Fruit fly (Drosophila melanogaster) whole organism, embryonic: ENCODE results near the gene Prim1.

ENCODE experiments used
- BtbVII ChIP-seq: fragments of 200-800 bp; sonication (Bioruptor generic); optimal IDR thresholded peaks from 3 replicates; lab custom pipeline; 2017; ENCODE audit warnings: missing biosample characterization, mild to moderate bottlenecking, missing genetic modification characterization
- C15 ChIP-seq: fragments of 200-800 bp; sonication (Bioruptor generic); IDR thresholded peaks from 3 replicates; pipeline ENCODE4 v1.3.6; 2022; ENCODE audit warnings: missing biosample characterization, missing genetic modification characterization
- CG10267 ChIP-seq: fragments of 200-800 bp; sonication (Bioruptor generic); optimal IDR thresholded peaks from 2 replicates; lab custom pipeline; 2018; ENCODE audit warnings: missing biosample characterization, mild to moderate bottlenecking, missing genetic modification characterization, moderate library complexity
- CG10979 ChIP-seq: fragments of 200-800 bp; sonication (Bioruptor generic); optimal IDR thresholded peaks from 2 replicates; lab custom pipeline; 2018; ENCODE audit warnings: missing biosample characterization, mild to moderate bottlenecking, missing genetic modification characterization, moderate library complexity
- CG11085 ChIP-seq: fragments of 200-800 bp; sonication (Bioruptor generic); IDR thresholded peaks from 2 replicates; pipeline ENCODE4 v1.3.6; 2022; ENCODE audit warnings: missing biosample characterization, missing genetic modification characterization
- CG11398 ChIP-seq: fragments of 200-800 bp; sonication (Bioruptor generic); optimal IDR thresholded peaks from 2 replicates; lab custom pipeline; 2016; ENCODE audit warnings: missing biosample characterization, missing genetic modification characterization
- CG14050 ChIP-seq: fragments of 200-800 bp; sonication (Bioruptor generic); IDR thresholded peaks from 3 replicates; pipeline ENCODE4 v1.3.6; 2022; ENCODE audit warnings: missing biosample characterization, missing genetic modification characterization
- CG1529 ChIP-seq: fragments of 200-800 bp; sonication (Bioruptor generic); optimal IDR thresholded peaks from 3 replicates; lab custom pipeline; 2018; ENCODE audit warnings: missing biosample characterization, missing genetic modification characterization
- CG15601 ChIP-seq: fragments of 200-800 bp; sonication (Bioruptor generic); optimal IDR thresholded peaks from 3 replicates; lab custom pipeline; 2019; ENCODE audit warnings: missing biosample characterization, mild to moderate bottlenecking, missing genetic modification characterization, moderate library complexity
- CG1603 ChIP-seq: fragments of 200-800 bp; sonication (Bioruptor generic); optimal IDR thresholded peaks from 2 replicates; lab custom pipeline; 2019; ENCODE audit warnings: missing biosample characterization, mild to moderate bottlenecking, missing genetic modification characterization, moderate library complexity
- CG16779 ChIP-seq: fragments of 200-800 bp; sonication (Bioruptor generic); IDR thresholded peaks from 2 replicates; pipeline ENCODE4 v1.3.6; 2022; ENCODE audit warnings: missing biosample characterization, missing genetic modification characterization
- CG17829 ChIP-seq: fragments of 200-800 bp; optimal IDR thresholded peaks from 2 replicates; lab custom pipeline; 2019; ENCODE audit warnings: missing biosample characterization, mild to moderate bottlenecking, missing genetic modification characterization, moderate library complexity
- CG3407 ChIP-seq: fragments of 200-800 bp; sonication (Bioruptor generic); optimal IDR thresholded peaks from 2 replicates; lab custom pipeline; 2018; ENCODE audit warnings: missing biosample characterization, mild to moderate bottlenecking, missing genetic modification characterization
- CG34224 ChIP-seq: fragments of 200-800 bp; sonication (Bioruptor generic); IDR thresholded peaks from 3 replicates; pipeline ENCODE4 v1.3.6; 2022; ENCODE audit warnings: missing biosample characterization, missing genetic modification characterization; ENCODE audit not compliant: partially characterized antibody
- CG34376 ChIP-seq: fragments of 200-800 bp; sonication (Bioruptor generic); optimal IDR thresholded peaks from 2 replicates; lab custom pipeline; 2018; ENCODE audit warnings: missing biosample characterization, mild to moderate bottlenecking, missing genetic modification characterization
- CG42726 ChIP-seq: fragments of 200-800 bp; sonication (Bioruptor generic); IDR thresholded peaks from 2 replicates; pipeline ENCODE4 v1.3.6; 2022; ENCODE audit warnings: missing biosample characterization, missing genetic modification characterization; ENCODE audit not compliant: partially characterized antibody
- CG4707 ChIP-seq: fragments of 200-800 bp; sonication (Bioruptor generic); optimal IDR thresholded peaks from 2 replicates; lab custom pipeline; 2018; ENCODE audit warnings: missing biosample characterization, mild to moderate bottlenecking, missing genetic modification characterization, moderate library complexity
- CG6854 ChIP-seq: fragments of 200-800 bp; sonication (Bioruptor generic); optimal IDR thresholded peaks from 3 replicates; lab custom pipeline; 2017; ENCODE audit warnings: missing biosample characterization, mild to moderate bottlenecking, missing genetic modification characterization
- CG9215 ChIP-seq: fragments of 200-800 bp; sonication (Bioruptor generic); IDR thresholded peaks from 2 replicates; pipeline ENCODE4 v1.3.6; 2022; ENCODE audit warnings: missing biosample characterization, missing genetic modification characterization
- Doc3 ChIP-seq: fragments of 200-800 bp; sonication (Bioruptor generic); IDR thresholded peaks from 3 replicates; pipeline ENCODE4 v1.3.6; 2022; ENCODE audit warnings: missing biosample characterization, missing genetic modification characterization; ENCODE audit not compliant: partially characterized antibody
- Dp ChIP-seq: fragments of 200-800 bp; sonication (Bioruptor generic); optimal IDR thresholded peaks from 2 replicates; lab custom pipeline; 2018; ENCODE audit warnings: missing biosample characterization, mild to moderate bottlenecking, missing genetic modification characterization, moderate library complexity
- E2f1 ChIP-seq: fragments of 200-800 bp; sonication (Bioruptor generic); IDR thresholded peaks from 2 replicates; pipeline ENCODE4 v1.3.6; 2022; ENCODE audit warnings: missing biosample characterization, missing genetic modification characterization
- Elba2 ChIP-seq: fragments of 200-800 bp; sonication (Bioruptor generic); optimal IDR thresholded peaks from 3 replicates; lab custom pipeline; 2016; ENCODE audit warnings: missing biosample characterization, missing genetic modification characterization
- Fer2 ChIP-seq: fragments of 200-800 bp; sonication (Bioruptor generic); optimal IDR thresholded peaks from 2 replicates; lab custom pipeline; 2018; ENCODE audit warnings: missing biosample characterization, mild to moderate bottlenecking, missing genetic modification characterization, moderate library complexity
- H15 ChIP-seq: fragments of 200-800 bp; sonication (Bioruptor generic); IDR thresholded peaks from 3 replicates; pipeline ENCODE4 v1.3.6; 2022; ENCODE audit warnings: missing biosample characterization, missing genetic modification characterization
- HLHmδ ChIP-seq: fragments of 200-800 bp; sonication (Bioruptor generic); optimal IDR thresholded peaks from 2 replicates; lab custom pipeline; 2018; ENCODE audit warnings: missing biosample characterization, mild to moderate bottlenecking, missing genetic modification characterization, moderate library complexity
- Hmr ChIP-seq: fragments of 200-800 bp; sonication (Bioruptor generic); optimal IDR thresholded peaks from 3 replicates; lab custom pipeline; 2017; ENCODE audit warnings: mild to moderate bottlenecking, missing biosample characterization, missing genetic modification reagents, missing genetic modification characterization
- Hr78 ChIP-seq, 2 experiments: fragments of 200-800 bp in 1 of 2; fragments of >200 bp in 1 of 2; sonication (Bioruptor generic) in 1 of 2; optimal IDR thresholded peaks; 2 replicates each; lab custom pipeline; 2017 to 2019; ENCODE audit warnings: missing biosample characterization in 2 of 2, missing genetic modification characterization in 2 of 2, mild to moderate bottlenecking in 1 of 2, moderate library complexity in 1 of 2
- MESR4 ChIP-seq: fragments of 200-800 bp; sonication (Bioruptor generic); optimal IDR thresholded peaks from 2 replicates; lab custom pipeline; 2018; ENCODE audit warnings: missing biosample characterization, mild to moderate bottlenecking, missing genetic modification characterization, moderate library complexity
- Sox102F ChIP-seq: fragments of 200-800 bp; sonication (Bioruptor generic); optimal IDR thresholded peaks from 2 replicates; lab custom pipeline; 2018; ENCODE audit warnings: missing biosample characterization, mild to moderate bottlenecking, missing genetic modification characterization, moderate library complexity
- YL-1 ChIP-seq: fragments of 200-800 bp; sonication (Bioruptor generic); optimal IDR thresholded peaks from 3 replicates; lab custom pipeline; 2017; ENCODE audit warnings: missing biosample characterization, mild to moderate bottlenecking, missing genetic modification characterization
- danr ChIP-seq: fragments of 200-800 bp; sonication (Bioruptor generic); IDR thresholded peaks from 2 replicates; pipeline ENCODE4 v1.3.6; 2022; ENCODE audit warnings: missing biosample characterization, missing genetic modification characterization
- dati ChIP-seq: fragments of 200-800 bp; sonication (Bioruptor generic); IDR thresholded peaks from 2 replicates; pipeline ENCODE4 v1.3.6; 2022; ENCODE audit warnings: missing biosample characterization, missing genetic modification characterization
- disco-r ChIP-seq: fragments of 200-800 bp; sonication (Bioruptor generic); optimal IDR thresholded peaks from 2 replicates; lab custom pipeline; 2016; ENCODE audit warnings: missing biosample characterization, missing genetic modification characterization
- emc ChIP-seq: fragments of 200-800 bp; sonication (Bioruptor generic); optimal IDR thresholded peaks from 2 replicates; lab custom pipeline; 2016; ENCODE audit warnings: missing biosample characterization, missing genetic modification characterization
- ewg ChIP-seq: fragments of 200-800 bp; sonication (Bioruptor generic); optimal IDR thresholded peaks from 3 replicates; lab custom pipeline; 2017; ENCODE audit warnings: mild to moderate bottlenecking, missing biosample characterization, missing genetic modification reagents, missing genetic modification characterization
- gem ChIP-seq: fragments of 200-800 bp; sonication (Bioruptor generic); optimal IDR thresholded peaks from 2 replicates; lab custom pipeline; 2019; ENCODE audit warnings: missing biosample characterization, mild to moderate bottlenecking, missing genetic modification characterization, moderate library complexity
- grn ChIP-seq: fragments of 200-800 bp; sonication (Bioruptor generic); optimal IDR thresholded peaks from 3 replicates; lab custom pipeline; 2017; ENCODE audit warnings: missing biosample characterization, missing genetic modification characterization
- hbn ChIP-seq: fragments of 200-800 bp; sonication (Bioruptor generic); IDR thresholded peaks from 2 replicates; pipeline ENCODE4 v1.3.6; 2022; ENCODE audit warnings: missing biosample characterization, missing genetic modification characterization; ENCODE audit not compliant: partially characterized antibody
- jing ChIP-seq: fragments of 200-800 bp; sonication (Bioruptor generic); optimal IDR thresholded peaks from 2 replicates; lab custom pipeline; 2018; ENCODE audit warnings: missing biosample characterization, mild to moderate bottlenecking, missing genetic modification characterization
- knrl ChIP-seq: fragments of 200-800 bp; sonication (Bioruptor generic); IDR thresholded peaks from 3 replicates; pipeline ENCODE4 v1.3.6; 2022; ENCODE audit warnings: missing biosample characterization, missing genetic modification characterization; ENCODE audit not compliant: partially characterized antibody
- lmd ChIP-seq: fragments of 200-800 bp; sonication (Bioruptor generic); IDR thresholded peaks from 2 replicates; pipeline ENCODE4 v1.3.6; 2022; ENCODE audit warnings: missing biosample characterization, missing genetic modification characterization
- lola ChIP-seq, 3 experiments: fragments of >200 bp in 2 of 3; fragments of 200-800 bp in 1 of 3; sonication (Bioruptor generic) in 1 of 3; optimal IDR thresholded peaks; 2 replicates each; lab custom pipeline; 2017 to 2019; ENCODE audit warnings: missing biosample characterization in 3 of 3, missing genetic modification characterization in 3 of 3, mild to moderate bottlenecking in 1 of 3, moderate library complexity in 1 of 3
- repo ChIP-seq: fragments of 200-800 bp; sonication (Bioruptor generic); optimal IDR thresholded peaks from 2 replicates; lab custom pipeline; 2016; ENCODE audit warnings: missing biosample characterization, missing genetic modification characterization
- sc ChIP-seq, 3 experiments: fragments of >200 bp in 2 of 3; fragments of 200-800 bp in 1 of 3; sonication (Bioruptor generic) in 1 of 3; optimal IDR thresholded peaks; 2 replicates in 2 of 3; 3 replicates in 1 of 3; lab custom pipeline; 2017; ENCODE audit warnings: mild to moderate bottlenecking in 1 of 3, missing biosample characterization in 1 of 3, missing genetic modification characterization in 1 of 3, missing genetic modification reagents in 1 of 3
- sim ChIP-seq: fragments of 200-800 bp; sonication (Bioruptor generic); IDR thresholded peaks from 2 replicates; pipeline ENCODE4 v1.3.6; 2022; ENCODE audit warnings: missing biosample characterization, missing genetic modification characterization
- slbo ChIP-seq: fragments of 200-800 bp; sonication (Bioruptor generic); IDR thresholded peaks from 2 replicates; pipeline ENCODE4 v1.3.6; 2022; ENCODE audit warnings: missing biosample characterization, missing genetic modification characterization
- tx ChIP-seq: fragments of 200-800 bp; sonication (Bioruptor generic); optimal IDR thresholded peaks from 2 replicates; lab custom pipeline; 2016; ENCODE audit warnings: missing biosample characterization, missing genetic modification characterization
- usp ChIP-seq: fragments of >200 bp; optimal IDR thresholded peaks from 2 replicates; lab custom pipeline; 2017; ENCODE audit warnings: missing biosample characterization, missing genetic modification characterization
- vnd ChIP-seq: fragments of 200-800 bp; sonication (Bioruptor generic); IDR thresholded peaks from 3 replicates; pipeline ENCODE4 v1.3.6; 2022; ENCODE audit warnings: missing biosample characterization, missing genetic modification characterization; ENCODE audit not compliant: partially characterized antibody

Gene Prim1

DNA sequence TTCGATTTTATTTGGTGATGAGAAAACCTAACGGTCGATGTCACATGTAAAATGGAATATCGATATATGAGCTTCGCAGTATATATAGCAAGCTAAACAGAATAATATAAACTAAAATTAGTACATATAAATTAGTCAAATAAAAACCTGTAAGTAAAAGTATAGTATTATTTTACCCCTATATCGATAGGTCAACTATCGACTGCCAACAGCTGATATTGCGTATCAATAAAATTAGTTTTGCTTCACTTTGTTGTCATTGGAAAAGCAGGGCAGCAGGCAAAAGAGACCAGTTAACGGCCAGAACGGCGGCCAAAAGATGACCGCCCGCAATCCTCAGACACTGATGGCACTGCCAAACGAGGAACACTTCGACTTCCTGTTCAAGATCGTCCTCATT lies 43.2 kb upstream of the Prim1 start, which contains the start of gene Rab19 (continued):
- no peak for TF ChIP-seq CG16779 (GFP tag; lab: Robert Waterston, UW)
- TF ChIP-seq CG4707 (GFP tag; lab: Kevin White, UChicago), result no peak
- no peak for TF ChIP-seq CG11398
- TF ChIP-seq CG10267 (tag; lab: Kevin White, UChicago), result peak; percentile 74
- peak; percentile 1 for TF ChIP-seq YL-1
- no peak for TF ChIP-seq CG9215 (GFP tag; lab: Robert Waterston, UW)
- no peak for TF ChIP-seq CG6854 (GFP tag; lab: Kevin White, UChicago)
- no peak for TF ChIP-seq repo (GFP tag; lab: Kevin White, UChicago)
- no peak for TF ChIP-seq CG3407 (GFP tag; lab: Kevin White, UChicago)
- TF ChIP-seq lola (GFP tag; optimal IDR thresholded peaks at IDR 0.05; lab: Kevin White, UChicago), result no peak
- TF ChIP-seq C15 (GFP tag; lab: Robert Waterston, UW), result no peak
- TF ChIP-seq Fer2, result no peak
- TF ChIP-seq CG34224 (GFP tag; lab: Robert Waterston, UW), result peak; percentile 95
- no peak for TF ChIP-seq CG1603
- peak; percentile 72 for TF ChIP-seq MESR4 (GFP tag; lab: Kevin White, UChicago)
- peak; percentile 85 for TF ChIP-seq vnd
- no peak for TF ChIP-seq Elba2 (GFP tag; lab: Kevin White, UChicago)
- no peak for TF ChIP-seq grn (GFP tag; lab: Kevin White, UChicago)
- no peak for TF ChIP-seq HLHmδ (GFP tag; lab: Kevin White, UChicago)
- TF ChIP-seq emc, result no peak
- peak; percentile 87 for TF ChIP-seq hbn (GFP tag; lab: Robert Waterston, UW)
- TF ChIP-seq sim (GFP tag; lab: Robert Waterston, UW), result no peak
- TF ChIP-seq gem (tag; lab: Kevin White, UChicago), result no peak
- TF ChIP-seq slbo (GFP tag; lab: Robert Waterston, UW), result no peak
- TF ChIP-seq jing (GFP tag; lab: Kevin White, UChicago), result no peak
- TF ChIP-seq Sox102F (GFP tag; lab: Kevin White, UChicago), result no peak
- TF ChIP-seq usp (GFP tag; lab: Kevin White, UChicago), result no peak
- no peak for TF ChIP-seq ewg (GFP tag; lab: Kevin White, UChicago)
- peak in 1 of 2 experiments; percentile 100 for TF ChIP-seq Hr78 (GFP tag; optimal IDR thresholded peaks at IDR 0.05; lab: Kevin White, UChicago)
- no peak for TF ChIP-seq CG10979 (tag; lab: Kevin White, UChicago)
- no peak for TF ChIP-seq CG34376
- no peak for TF ChIP-seq E2f1 (GFP tag; lab: Robert Waterston, UW)
- TF ChIP-seq Doc3, result peak; percentile 98
- TF ChIP-seq dati (GFP tag; lab: Robert Waterston, UW), result no peak
- no peak for TF ChIP-seq disco-r
- no peak for TF ChIP-seq danr (GFP tag; lab: Robert Waterston, UW)
- TF ChIP-seq CG15601, result peak; percentile 48
- TF ChIP-seq knrl, result peak; percentile 87
- no peak for TF ChIP-seq Hmr (GFP tag; lab: Kevin White, UChicago)
- TF ChIP-seq CG42726, result peak; percentile 25; the same call in 1 of the 2 replicates
- no peak for TF ChIP-seq CG1529 (GFP tag; lab: Kevin White, UChicago)
- no peak for TF ChIP-seq tx (GFP tag; lab: Kevin White, UChicago)
- no peak for TF ChIP-seq CG11085
- TF ChIP-seq CG17829 (tag; lab: Kevin White, UChicago), result peak; percentile 13
- no peak for TF ChIP-seq lmd (GFP tag; lab: Robert Waterston, UW)
- TF ChIP-seq Dp (GFP tag; lab: Kevin White, UChicago), result peak; percentile 61
- no peak for TF ChIP-seq BtbVII (GFP tag; lab: Kevin White, UChicago)
- TF ChIP-seq H15 (GFP tag; lab: Robert Waterston, UW), result no peak
- TF ChIP-seq sc (optimal IDR thresholded peaks at IDR 0.05; lab: Kevin White, UChicago), result no peak
- TF ChIP-seq sc (GFP tag; optimal IDR thresholded peaks at IDR 0.05; lab: Kevin White, UChicago), result no peak
- no peak for TF ChIP-seq CG14050 (GFP tag; lab: Robert Waterston, UW)
